Worm (Caenorhabditis elegans) whole organism, young adult: ENCODE measurements around the gene gst-9.
"Not testable (repeated sequence)": the region's sequence is repeated elsewhere in the genome, so short reads cannot be mapped to it uniquely, and the experiment has no call there.

Experiments used
- ekl-4 ChIP-seq: fragments of 200-800 bp; sonication (Bioruptor generic); IDR thresholded peaks from 2 replicates; pipeline ENCODE4 v1.3.6; 2022; ENCODE audit warnings: missing genetic modification reagents, missing genetic modification characterization, missing compliant biosample characterization
- hmg-20 ChIP-seq: fragments of 200-800 bp; sonication (Bioruptor generic); IDR thresholded peaks from 2 replicates; pipeline ENCODE4 v1.3.6; 2022; ENCODE audit warnings: missing genetic modification reagents, missing genetic modification characterization, missing compliant biosample characterization

DNA sequence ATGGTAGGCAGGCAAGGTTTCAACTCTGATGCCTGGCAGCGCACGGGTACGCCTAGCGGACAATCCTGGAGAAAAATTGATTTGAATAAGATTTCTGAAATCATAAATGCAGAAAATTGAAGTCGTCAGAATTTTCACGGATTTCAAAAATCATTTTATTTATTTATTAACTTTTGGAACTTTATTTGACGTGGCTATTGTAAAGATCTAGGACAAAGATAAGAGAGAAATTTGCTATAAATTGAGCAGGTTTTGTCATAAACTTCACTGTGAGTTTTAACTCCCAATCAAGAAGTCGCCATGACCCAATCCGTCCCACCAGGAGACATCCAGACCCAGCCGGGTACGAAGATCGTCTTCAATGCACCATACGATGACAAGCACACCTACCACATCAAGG lies 41.3 kb downstream of the gst-9 start, which contains the start of gene msp-152:
- TF ChIP-seq ekl-4, hmg-20: not testable (repeated sequence)
